Fruit fly (Drosophila melanogaster): ENCODE results near the gene CG44153.
A peak's percentile ranks its signal among the peaks of the same experiment; 100 is the strongest.

CG44153 gene

DNA sequence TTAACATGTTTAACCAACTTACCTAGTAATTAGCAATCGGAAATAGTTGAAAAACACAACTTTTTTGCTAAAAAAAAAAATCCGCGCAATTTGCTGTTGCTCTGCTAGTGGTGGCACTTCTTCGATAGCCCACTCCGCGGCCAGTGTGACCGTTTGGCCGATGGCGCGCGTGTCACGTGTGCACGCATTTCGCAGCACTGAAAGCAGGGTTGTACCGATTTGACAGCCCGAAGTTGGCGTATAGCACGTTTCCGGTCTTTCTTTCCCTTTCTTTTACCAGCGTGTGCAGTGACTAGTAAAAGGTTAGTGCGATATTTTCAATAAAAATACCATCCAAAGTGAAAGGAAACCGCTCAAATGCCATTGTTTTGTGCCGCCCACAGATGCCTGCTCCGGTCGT is 20.8 kb upstream of the CG44153 start, which contains the start of the genes Ripalpha and RpL7 (continued):
- TF ChIP-seq CG15696 (tag; optimal IDR thresholded peaks at IDR 0.05) (peak; percentile 79), twi (tag; optimal IDR thresholded peaks at IDR 0.05) (peak; percentile 80), bsh (GFP tag; optimal IDR thresholded peaks at IDR 0.05) (peak in 1 of 2 experiments; percentile 93), HLH3B (GFP tag; IDR thresholded peaks at IDR 0.05) (peak; percentile 95), salm (tag; optimal IDR thresholded peaks at IDR 0.05) (peak; percentile 92), Nf-YA (GFP tag; IDR thresholded peaks at IDR 0.05) (peak; percentile 93), CG13123 (GFP tag; optimal IDR thresholded peaks at IDR 0.05) (peak; percentile 97), CkIIα-i1 (GFP tag; IDR thresholded peaks at IDR 0.05) (peak; percentile 83; the same call in 1 of the 2 replicates), Hr78 (GFP tag; optimal IDR thresholded peaks at IDR 0.05) (no peak), dan (GFP tag; IDR thresholded peaks at IDR 0.05) (no peak), pb (GFP tag; optimal IDR thresholded peaks at IDR 0.05) (peak; percentile 97), bab2 (GFP tag; optimal IDR thresholded peaks at IDR 0.05) (peak; percentile 97), NC2α (GFP tag; optimal IDR thresholded peaks at IDR 0.05) (peak; percentile 97), ato (GFP tag; IDR thresholded peaks at IDR 0.05; ENCODE audit: partially characterized antibody) (peak; percentile 90), CG17802 (tag; optimal IDR thresholded peaks at IDR 0.05) (peak; percentile 91), CG33557 (GFP tag; optimal IDR thresholded peaks at IDR 0.05) (peak; percentile 94), CG34422 (GFP tag; IDR thresholded peaks at IDR 0.05) (peak; percentile 98), Atf3 (GFP tag; optimal IDR thresholded peaks at IDR 0.05) (peak; percentile 97), ewg (GFP tag; optimal IDR thresholded peaks at IDR 0.05) (peak; percentile 98), CG10366 (GFP tag; IDR thresholded peaks at IDR 0.05) (peak; percentile 96), p53 (GFP tag; optimal IDR thresholded peaks at IDR 0.05) (peak; percentile 98), Usf (GFP tag; optimal IDR thresholded peaks at IDR 0.05) (peak; percentile 97), CG4854 (GFP tag; optimal IDR thresholded peaks at IDR 0.05) (peak; percentile 97), CG12769 (tag; optimal IDR thresholded peaks at IDR 0.05) (peak; percentile 98), ATbp (GFP tag; optimal IDR thresholded peaks at IDR 0.05) (peak; percentile 98), Side (GFP tag; optimal IDR thresholded peaks at IDR 0.05) (peak; percentile 98), nerfin-2 (GFP tag; IDR thresholded peaks at IDR 0.05; ENCODE audit: partially characterized antibody) (peak; percentile 79), Dref (GFP tag; IDR thresholded peaks at IDR 0.05) (peak; percentile 98), B-H1 (GFP tag; IDR thresholded peaks at IDR 0.05) (peak; percentile 89), repo (GFP tag; optimal IDR thresholded peaks at IDR 0.05) (peak; percentile 94), chn (GFP tag; optimal IDR thresholded peaks at IDR 0.05) (peak; percentile 97), ems (GFP tag; optimal IDR thresholded peaks at IDR 0.05) (peak; percentile 95), CG4360 (GFP tag; IDR thresholded peaks at IDR 0.05) (peak; percentile 74), CG14441 (GFP tag; IDR thresholded peaks at IDR 0.05) (peak; percentile 93), pita (GFP tag; optimal IDR thresholded peaks at IDR 0.05) (no peak), trh (GFP tag; optimal IDR thresholded peaks at IDR 0.05) (peak; percentile 98), CrebB (tag; optimal IDR thresholded peaks at IDR 0.05) (peak; percentile 98), row (GFP tag; IDR thresholded peaks at IDR 0.05) (peak; percentile 83), mirr (GFP tag; optimal IDR thresholded peaks at IDR 0.05) (peak; percentile 99), CG17361 (GFP tag; IDR thresholded peaks at IDR 0.05) (peak; percentile 94), CG12236 (GFP tag; optimal IDR thresholded peaks at IDR 0.05) (peak; percentile 98), chif (GFP tag; optimal IDR thresholded peaks at IDR 0.05) (peak; percentile 96 to 99), HLH4C (GFP tag; IDR thresholded peaks at IDR 0.05; ENCODE audit: partially characterized antibody) (peak; percentile 79), CG10209 (GFP tag; optimal IDR thresholded peaks at IDR 0.05) (peak; percentile 99), Atf6 (GFP tag; IDR thresholded peaks at IDR 0.05) (peak; percentile 94), CG2875 (GFP tag; optimal IDR thresholded peaks at IDR 0.05) (peak; percentile 99), Sox100B (GFP tag; optimal IDR thresholded peaks at IDR 0.05) (peak; percentile 88), Chrac-16 (GFP tag; optimal IDR thresholded peaks at IDR 0.05) (peak; percentile 94), CG1792 (GFP tag; optimal IDR thresholded peaks at IDR 0.05) (peak; percentile 97), jing (GFP tag; optimal IDR thresholded peaks at IDR 0.05) (peak; percentile 88), cad (GFP tag; optimal IDR thresholded peaks at IDR 0.05) (no peak)

Data from whole organism, embryonic.